Worm (Caenorhabditis elegans): ENCODE measurements around the gene gspd-1.
A peak's percentile ranks its signal among the peaks of the same experiment; 100 is the strongest.

gspd-1 gene

DNA sequence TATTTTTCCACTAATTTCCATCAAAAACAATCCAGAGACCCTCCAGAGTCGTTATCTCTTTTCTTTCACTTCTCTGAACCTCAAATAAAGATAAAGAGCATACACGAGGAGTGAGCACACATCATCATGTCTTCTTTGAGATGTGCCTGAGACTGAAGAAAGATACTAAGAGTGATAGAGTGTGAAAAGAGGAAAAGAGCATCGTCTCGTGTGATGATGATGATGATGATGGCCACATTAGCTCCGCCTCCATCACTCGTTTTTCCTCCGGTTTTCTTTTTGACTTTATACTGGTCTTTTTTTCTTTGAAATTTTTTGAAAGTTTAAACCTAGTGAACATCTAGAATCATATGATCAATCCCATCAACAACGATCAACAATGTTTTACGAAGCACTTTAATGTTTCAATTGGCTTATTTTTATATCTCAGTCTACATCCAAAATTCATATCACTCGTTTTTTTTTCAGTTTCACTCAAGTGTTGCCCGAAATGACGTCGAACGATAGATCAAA is 36.8 kb downstream of the gspd-1 start, which contains the start of gene T01G1.2:
TSS of gene T01G1.2 (plus strand) at position 463 of the 513 bp plus-strand sequence.
- TF ChIP-seq ztf-23 (GFP tag; IDR thresholded peaks at IDR 0.05) = no peak
- TF ChIP-seq T22C8.4 (GFP tag; IDR thresholded peaks at IDR 0.05) = no peak
- no peak for TF ChIP-seq med-1 (GFP tag; optimal IDR thresholded peaks at IDR 0.05; ENCODE audit: insufficient read depth)

ce11 chrIV:11359769-11360168 is 42.5 kb downstream of the gspd-1 start, which contains the start of gene klp-12:
klp-12 (minus strand) TSS chrIV:11359869.
- TF ChIP-seq klf-2 (GFP tag; conservative IDR thresholded peaks at IDR 0.05) (no peak), ztf-23 (GFP tag; IDR thresholded peaks at IDR 0.05) (no peak), ref-1 (GFP tag; conservative IDR thresholded peaks at IDR 0.05) (no peak), T22C8.4 (GFP tag; IDR thresholded peaks at IDR 0.05) (no peak), tab-1 (GFP tag; IDR thresholded peaks at IDR 0.05) (no peak), flt-1 (GFP tag; IDR thresholded peaks at IDR 0.05) (no peak), ztf-29 (GFP tag; IDR thresholded peaks at IDR 0.05) (no peak), med-1 (GFP tag; optimal IDR thresholded peaks at IDR 0.05; ENCODE audit: insufficient read depth) (no peak)

DNA sequence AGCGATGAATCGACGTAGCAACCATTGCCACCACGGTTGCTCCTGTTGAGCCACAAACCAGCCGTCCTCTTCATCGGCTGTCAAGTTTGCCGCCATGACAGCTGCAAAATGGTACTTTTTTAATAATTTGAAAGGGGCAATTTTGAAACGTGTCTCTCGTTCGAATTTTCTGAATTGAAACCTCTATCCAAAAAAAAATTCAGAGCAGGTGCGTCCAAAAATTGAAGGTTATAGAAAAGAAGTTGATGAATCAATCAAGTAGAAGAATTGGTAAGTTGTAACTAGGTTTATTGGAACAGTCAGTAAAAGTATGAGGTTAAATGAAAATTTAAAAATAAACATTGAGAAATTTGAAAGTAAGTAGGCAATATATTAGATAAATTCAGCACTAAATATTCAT is 44.2 kb downstream of the gspd-1 start, which contains the start of gene T01G1.4:
TSS of gene T01G1.4 (minus strand) at position 101 of the 400 bp plus-strand sequence.
- TF ChIP-seq klf-2 (GFP tag; conservative IDR thresholded peaks at IDR 0.05) (no peak), flt-1 (GFP tag; IDR thresholded peaks at IDR 0.05) (no peak), tab-1 (GFP tag; IDR thresholded peaks at IDR 0.05) (no peak), T22C8.4 (GFP tag; IDR thresholded peaks at IDR 0.05) (no peak), cog-1 (tag; optimal IDR thresholded peaks at IDR 0.05) (no peak), ztf-29 (GFP tag; IDR thresholded peaks at IDR 0.05) (no peak), ref-1 (GFP tag; conservative IDR thresholded peaks at IDR 0.05) (no peak), med-1 (GFP tag; optimal IDR thresholded peaks at IDR 0.05; ENCODE audit: insufficient read depth) (no peak), ztf-23 (GFP tag; IDR thresholded peaks at IDR 0.05) (no peak)

DNA sequence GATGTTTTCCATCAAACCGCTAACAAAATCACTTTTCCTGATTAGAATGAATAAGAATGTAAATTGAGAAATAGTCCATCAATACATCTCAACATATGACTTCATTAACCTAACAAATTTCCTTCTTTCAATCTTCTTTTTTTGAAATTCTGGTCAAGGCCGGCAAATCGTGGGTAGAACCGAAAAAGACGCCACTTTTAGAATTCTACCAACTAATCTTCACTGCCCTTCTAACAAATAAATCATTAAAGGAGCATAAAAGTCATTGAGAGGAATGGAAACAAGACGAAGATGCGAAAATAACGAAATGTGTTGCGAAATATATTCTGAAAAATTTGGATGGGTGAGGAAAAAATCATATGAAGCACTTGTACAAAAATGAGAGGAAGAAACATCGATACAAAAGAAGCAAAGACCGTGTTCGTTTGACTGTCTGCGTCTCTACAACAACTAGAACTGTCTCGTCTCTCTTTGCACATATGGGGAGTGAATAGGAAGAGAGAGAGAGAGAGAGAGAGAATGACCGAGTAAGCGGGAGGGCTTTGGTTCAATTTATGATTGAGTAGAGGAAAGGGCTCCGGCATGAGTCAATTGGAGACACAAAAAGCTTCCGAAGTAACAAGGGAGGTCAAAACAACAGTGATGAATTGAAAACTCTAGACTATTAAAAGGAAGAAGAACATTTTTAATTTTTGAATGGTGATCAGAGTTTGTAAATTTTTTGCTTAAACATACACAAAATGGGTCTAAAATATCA is 46.8 kb downstream of the gspd-1 start:
- peak; percentile 57; the same call in 1 of the 2 replicates for TF ChIP-seq ztf-29 (GFP tag; IDR thresholded peaks at IDR 0.05)
- TF ChIP-seq ztf-23 (GFP tag; IDR thresholded peaks at IDR 0.05) = no peak

Data from whole organism, midembryonic.